Worm (Caenorhabditis elegans): Measurements from ENCODE around the gene glo-3.
A peak's percentile ranks its signal among the peaks of the same experiment; 100 is the strongest.

The glo-3 gene

DNA sequence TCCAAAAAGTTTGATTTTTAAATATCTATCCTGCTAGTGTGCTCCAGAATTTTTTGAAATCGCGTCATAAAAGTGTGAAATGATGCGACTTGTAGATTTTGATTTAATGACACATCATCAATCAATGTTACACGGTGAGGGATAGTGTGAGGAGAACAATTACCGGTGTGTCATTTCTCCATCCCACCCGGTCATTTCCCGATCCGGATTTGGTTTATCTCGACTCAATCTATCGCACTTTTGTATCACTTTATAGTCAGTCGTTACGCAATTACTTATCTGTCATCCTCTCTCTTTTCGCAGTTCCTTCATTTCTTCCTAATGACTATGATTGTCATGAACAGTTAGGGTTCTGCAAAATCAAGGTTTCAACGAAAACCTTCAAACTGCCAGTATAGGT, 13.3 kb upstream of the glo-3 start:
- TF ChIP-seq lin-38 (GFP tag; IDR thresholded peaks at IDR 0.05), result no peak
- no peak for TF ChIP-seq dmd-8 (GFP tag; IDR thresholded peaks at IDR 0.05)
- no peak for TF ChIP-seq ceh-82 (tag; optimal IDR thresholded peaks at IDR 0.05)
- TF ChIP-seq daf-16 (GFP tag; optimal IDR thresholded peaks at IDR 0.05), result no peak
- no peak for TF ChIP-seq daf-16 (tag; optimal IDR thresholded peaks at IDR 0.05)
- TF ChIP-seq ces-1 (GFP tag; optimal IDR thresholded peaks at IDR 0.05), result no peak
- TF ChIP-seq fkh-10 (GFP tag; optimal IDR thresholded peaks at IDR 0.05), result no peak
- TF ChIP-seq nhr-48 (tag; optimal IDR thresholded peaks at IDR 0.05), result no peak
- no peak for TF ChIP-seq nhr-111 (GFP tag; optimal IDR thresholded peaks at IDR 0.05)
- TF ChIP-seq lin-29 (GFP tag; IDR thresholded peaks at IDR 0.05), result no peak
- TF ChIP-seq F44E2.7 (GFP tag; IDR thresholded peaks at IDR 0.05), result no peak

DNA sequence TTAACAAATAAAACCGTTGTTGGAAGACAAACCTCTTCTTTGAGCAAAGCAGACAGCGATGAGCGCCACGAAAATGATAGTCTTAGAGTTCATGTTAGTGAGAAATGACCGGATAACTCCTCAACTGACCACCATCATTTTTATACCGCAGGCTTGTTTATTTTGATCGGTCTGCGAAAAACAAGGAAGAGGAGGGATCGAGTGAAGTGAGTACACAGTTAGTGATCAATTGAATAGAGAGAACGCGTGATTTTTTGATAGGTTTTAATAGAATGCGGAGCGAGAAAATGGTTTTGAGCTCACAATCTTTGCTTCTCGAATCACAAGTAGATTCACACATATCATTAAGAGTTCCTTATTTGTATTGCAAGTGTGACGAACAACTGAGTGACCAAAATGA, 12.2 kb upstream of the glo-3 start, which contains the start of gene F14F3.4:
TSS of gene F14F3.4 (minus strand) at position 101 of the 400 bp plus-strand sequence.
- peak in 1 of 2 experiments; percentile 24 for TF ChIP-seq unc-62 (GFP tag; optimal IDR thresholded peaks at IDR 0.05 in 1 of 2)
- TF ChIP-seq unc-62 (tag; optimal IDR thresholded peaks at IDR 0.05), result no peak
- no peak for TF ChIP-seq D1046.2 (GFP tag; IDR thresholded peaks at IDR 0.05)
- no peak for TF ChIP-seq hmg-1.1 (GFP tag; IDR thresholded peaks at IDR 0.05)
- no peak for TF ChIP-seq nhr-237 (tag; optimal IDR thresholded peaks at IDR 0.05)
- no peak for TF ChIP-seq nhr-41 (GFP tag; IDR thresholded peaks at IDR 0.05)
- no peak for TF ChIP-seq spr-1 (tag; optimal IDR thresholded peaks at IDR 0.05)
- no peak for TF ChIP-seq daf-16 (GFP tag; optimal IDR thresholded peaks at IDR 0.05)
- TF ChIP-seq daf-16 (tag; optimal IDR thresholded peaks at IDR 0.05), result no peak
- TF ChIP-seq ceh-44 (GFP tag; IDR thresholded peaks at IDR 0.05), result no peak

DNA sequence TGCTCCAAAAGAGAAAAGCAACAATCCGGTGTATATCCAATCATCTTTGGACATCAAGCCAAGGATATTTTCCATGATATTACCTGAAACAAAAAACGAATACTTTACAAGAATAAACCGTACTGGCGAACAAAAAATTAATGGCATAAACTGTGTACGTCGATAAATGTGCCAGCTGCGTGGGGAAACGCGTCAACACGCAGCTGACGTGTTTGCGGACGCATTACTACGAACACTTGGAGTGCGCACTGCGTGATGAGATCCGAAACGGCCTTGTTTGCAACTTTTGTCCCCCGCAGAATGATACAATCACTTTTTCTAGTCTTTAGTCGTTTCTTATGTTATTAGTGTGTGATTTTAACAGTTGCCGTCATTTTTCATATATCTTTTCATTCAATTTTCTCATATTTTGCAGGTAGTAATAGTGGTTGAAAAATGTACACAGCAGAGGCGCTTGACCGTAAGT, 9.0 kb upstream of the glo-3 start, which contains the start of the genes mboa-7 and git-1:
TSS of gene mboa-7 (minus strand) at position 83 of the 466 bp plus-strand sequence.
TSS of gene git-1 (plus strand) at position 416 of the 466 bp plus-strand sequence.
- TF ChIP-seq T26A8.4 (GFP tag; IDR thresholded peaks at IDR 0.05) (peak; percentile 27; the same call in 1 of the 2 replicates), zfp-3 (GFP tag; conservative IDR thresholded peaks at IDR 0.05) (no peak), mdl-1 (tag; optimal IDR thresholded peaks at IDR 0.05) (peak in 1 of 2 experiments; percentile 53), nhr-11 (tag; optimal IDR thresholded peaks at IDR 0.05) (peak; percentile 9), unc-62 (GFP tag; optimal IDR thresholded peaks at IDR 0.05 in 1 of 2) (no peak), unc-62 (tag; optimal IDR thresholded peaks at IDR 0.05) (no peak), dmd-6 (GFP tag; IDR thresholded peaks at IDR 0.05) (peak; percentile 45), spr-1 (tag; optimal IDR thresholded peaks at IDR 0.05) (no peak), mes-2 (tag; optimal IDR thresholded peaks at IDR 0.05; ENCODE audit: poor library complexity, severe bottlenecking) (peak; percentile 73), pha-4 (GFP tag; IDR thresholded peaks at IDR 0.05) (no peak), pha-4 (tag; optimal IDR thresholded peaks at IDR 0.05) (no peak), hlh-11 (tag; optimal IDR thresholded peaks at IDR 0.05) (peak; percentile 77), Y48G9A.11 (GFP tag; IDR thresholded peaks at IDR 0.05) (no peak), aha-1 (tag) (peak; percentile 95), lsy-2 (tag; optimal IDR thresholded peaks at IDR 0.05) (peak in 1 of 2 experiments; percentile 65), ceh-32 (tag; optimal IDR thresholded peaks at IDR 0.05; ENCODE audit: poor library complexity) (no peak), jun-1 (tag; optimal IDR thresholded peaks at IDR 0.05) (no peak), lin-13 (GFP tag; optimal IDR thresholded peaks at IDR 0.05) (peak; percentile 57), attf-4 (tag; optimal IDR thresholded peaks at IDR 0.05) (no peak), saeg-2 (GFP tag; IDR thresholded peaks at IDR 0.05) (no peak), lin-15B (tag; optimal IDR thresholded peaks at IDR 0.05) (no peak), zag-1 (tag; optimal IDR thresholded peaks at IDR 0.05) (no peak), lim-7 (GFP tag; IDR thresholded peaks at IDR 0.05) (no peak), dpl-1 (GFP tag; optimal IDR thresholded peaks at IDR 0.05) (peak; percentile 51), F44E2.7 (GFP tag; IDR thresholded peaks at IDR 0.05) (no peak), nhr-28 (tag; optimal IDR thresholded peaks at IDR 0.05) (peak; percentile 72), ceh-20 (GFP tag; IDR thresholded peaks at IDR 0.05) (no peak), ZK546.5 (tag; optimal IDR thresholded peaks at IDR 0.05) (no peak), D1046.2 (GFP tag; IDR thresholded peaks at IDR 0.05) (no peak), daf-19 (GFP tag; conservative IDR thresholded peaks at IDR 0.05) (no peak), ceh-82 (tag; optimal IDR thresholded peaks at IDR 0.05) (no peak), nhr-76 (tag; optimal IDR thresholded peaks at IDR 0.05) (no peak), nhr-77 (tag; optimal IDR thresholded peaks at IDR 0.05) (no peak), ceh-28 (tag; optimal IDR thresholded peaks at IDR 0.05) (no peak), F26F4.8 (GFP tag; conservative IDR thresholded peaks at IDR 0.05) (no peak), rbr-2 (tag; optimal IDR thresholded peaks at IDR 0.05) (peak; percentile 58)

Data from whole organism, L4 larva.